Worm (Caenorhabditis elegans): Measurements from ENCODE around the gene Y17D7B.3.

DNA sequence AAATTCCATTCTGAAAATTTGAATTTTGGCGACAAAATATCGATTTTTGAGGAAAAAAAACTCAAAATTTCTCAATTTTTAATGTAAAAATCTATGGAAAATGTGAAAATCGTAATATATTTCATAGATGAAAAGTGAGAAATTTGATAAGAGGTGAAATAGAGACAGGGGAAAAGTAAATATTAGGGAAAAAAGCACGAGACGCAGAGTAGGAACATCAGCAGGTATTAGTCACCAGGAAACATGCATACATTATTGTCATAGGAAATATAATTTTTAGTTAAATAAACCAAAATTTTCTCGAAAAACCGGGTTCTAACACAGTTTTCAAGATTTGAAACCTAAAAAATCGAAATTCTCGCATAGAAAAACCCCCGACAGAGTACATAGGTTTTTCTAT lies 14.2 kb upstream of the Y17D7B.3 start, which contains the start of gene nhr-170:
- TF ChIP-seq him-1 (tag; optimal IDR thresholded peaks at IDR 0.05) (no peak), dao-5 (tag; optimal IDR thresholded peaks at IDR 0.05) (no peak)
